Worm (Caenorhabditis elegans) whole organism, young adult: ENCODE measurements around the gene pdk-1.

Experiments
- B0261.1 ChIP-seq: sonication (generic microtip); optimal IDR thresholded peaks from 2 replicates; lab custom pipeline; 2016; ENCODE audit warnings: mild to moderate bottlenecking, missing genetic modification characterization, moderate library complexity, missing compliant biosample characterization
- C17E4.6 ChIP-seq: fragments of 200-800 bp; sonication (Bioruptor generic); IDR thresholded peaks from 2 replicates; pipeline ENCODE4 v1.3.6; 2022; ENCODE audit warnings: missing genetic modification reagents, missing genetic modification characterization, missing compliant biosample characterization
- F10E7.11 ChIP-seq: sonication (generic microtip); optimal IDR thresholded peaks from 2 replicates; lab custom pipeline; 2017; ENCODE audit warnings: mild to moderate bottlenecking, missing genetic modification characterization, moderate library complexity, missing compliant biosample characterization
- K11D2.4 ChIP-seq: fragments of 200-800 bp; sonication (Bioruptor generic); IDR thresholded peaks from 2 replicates; pipeline ENCODE4 v1.3.6; 2022; ENCODE audit warnings: missing genetic modification reagents, missing genetic modification characterization, missing compliant biosample characterization
- Y53F4B.3 ChIP-seq: fragments of 200-800 bp; sonication (Bioruptor generic); IDR thresholded peaks from 2 replicates; pipeline ENCODE4 v1.3.6; 2022; ENCODE audit warnings: missing genetic modification reagents, missing genetic modification characterization, missing compliant biosample characterization
- Y95B8A.8 ChIP-seq: fragments of 200-800 bp; sonication (Bioruptor generic); IDR thresholded peaks from 2 replicates; pipeline ENCODE4 v1.3.6; 2022; ENCODE audit warnings: missing genetic modification reagents, missing genetic modification characterization, missing compliant biosample characterization
- ZK185.1 ChIP-seq: sonication (generic microtip); optimal IDR thresholded peaks from 2 replicates; lab custom pipeline; 2016; ENCODE audit warnings: mild to moderate bottlenecking, missing genetic modification characterization, missing compliant biosample characterization; ENCODE audit not compliant: poor library complexity, severe bottlenecking
- akir-1 ChIP-seq: fragments of 200-800 bp; sonication (Bioruptor generic); optimal IDR thresholded peaks from 2 replicates; lab custom pipeline; 2018; ENCODE audit warnings: mild to moderate bottlenecking, missing genetic modification characterization, moderate library complexity, missing compliant biosample characterization
- atf-7 ChIP-seq: sonication (generic microtip); optimal IDR thresholded peaks from 2 replicates; lab custom pipeline; 2017; ENCODE audit warnings: mild to moderate bottlenecking, missing genetic modification characterization, missing compliant biosample characterization
- athp-1 ChIP-seq: sonication (generic microtip); optimal IDR thresholded peaks from 2 replicates; lab custom pipeline; 2017; ENCODE audit warnings: mild to moderate bottlenecking, missing genetic modification characterization, missing compliant biosample characterization
- attf-5 ChIP-seq: fragments of 200-800 bp; sonication (Bioruptor generic); optimal IDR thresholded peaks from 2 replicates; lab custom pipeline; 2018; ENCODE audit warnings: mild to moderate bottlenecking, missing genetic modification characterization, missing compliant biosample characterization
- cebp-1 ChIP-seq, 2 experiments: fragments of 200-800 bp in 1 of 2; sonication (Bioruptor generic) in 1 of 2; sonication (generic microtip) in 1 of 2; IDR thresholded peaks in 1 of 2; optimal IDR thresholded peaks in 1 of 2; 2 replicates each; pipeline versions ENCODE4 v1.3.6 to Lab custom; 2017 to 2022; ENCODE audit warnings: missing compliant biosample characterization in 2 of 2, missing genetic modification characterization in 2 of 2, mild to moderate bottlenecking in 1 of 2, missing genetic modification reagents in 1 of 2, moderate library complexity in 1 of 2
- ceh-40 ChIP-seq: fragments of 200-800 bp; sonication (Bioruptor generic); IDR thresholded peaks from 2 replicates; pipeline ENCODE4 v1.3.6; 2022; ENCODE audit warnings: missing genetic modification characterization, missing compliant biosample characterization
- chd-7 ChIP-seq: sonication (generic microtip); optimal IDR thresholded peaks from 2 replicates; lab custom pipeline; 2016; ENCODE audit warnings: mild to moderate bottlenecking, missing genetic modification characterization, moderate library complexity, missing compliant biosample characterization
- die-1 ChIP-seq: sonication (generic microtip); optimal IDR thresholded peaks from 2 replicates; lab custom pipeline; 2016; ENCODE audit warnings: missing genotype, mild to moderate bottlenecking, missing genetic modification characterization, missing compliant biosample characterization
- dox-1 ChIP-seq: fragments of 200-800 bp; sonication (Bioruptor generic); IDR thresholded peaks from 2 replicates; pipeline ENCODE4 v1.3.6; 2022; ENCODE audit warnings: missing genetic modification reagents, missing genetic modification characterization, missing compliant biosample characterization
- dpff-1 ChIP-seq: sonication (generic microtip); optimal IDR thresholded peaks from 2 replicates; lab custom pipeline; 2017; ENCODE audit warnings: mild to moderate bottlenecking, missing genetic modification characterization, missing compliant biosample characterization
- dpl-1 ChIP-seq: fragments of 150-350 bp; optimal IDR thresholded peaks from 2 replicates; lab custom pipeline; 2014; ENCODE audit warnings: missing biosample characterization, missing genetic modification reagents, missing genetic modification characterization
- egl-44 ChIP-seq: fragments of 200-800 bp; sonication (Bioruptor generic); IDR thresholded peaks from 2 replicates; pipeline ENCODE4 v1.3.6; 2022; ENCODE audit warnings: missing genetic modification reagents, missing genetic modification characterization, missing compliant biosample characterization
- fkh-3 ChIP-seq: sonication (generic microtip); optimal IDR thresholded peaks from 2 replicates; lab custom pipeline; 2016; ENCODE audit warnings: mild to moderate bottlenecking, missing genetic modification characterization, missing compliant biosample characterization
- gei-17 ChIP-seq: fragments of 200-800 bp; sonication (Bioruptor generic); optimal IDR thresholded peaks from 2 replicates; lab custom pipeline; 2018; ENCODE audit warnings: mild to moderate bottlenecking, missing genetic modification characterization, missing compliant biosample characterization
- him-1 ChIP-seq: sonication (generic microtip); optimal IDR thresholded peaks from 2 replicates; lab custom pipeline; 2016; ENCODE audit warnings: missing genotype, missing genetic modification reagents, missing genetic modification characterization, missing compliant biosample characterization
- let-526 ChIP-seq: fragments of 200-800 bp; sonication (Bioruptor generic); IDR thresholded peaks from 2 replicates; pipeline ENCODE4 v1.3.6; 2022; ENCODE audit warnings: missing genetic modification reagents, missing genetic modification characterization, missing compliant biosample characterization
- let-607 ChIP-seq, 2 experiments: fragments of 200-800 bp in 1 of 2; sonication (Bioruptor generic) in 1 of 2; sonication (generic microtip) in 1 of 2; optimal IDR thresholded peaks; 2 replicates each; lab custom pipeline; 2016 to 2018; ENCODE audit warnings: mild to moderate bottlenecking in 2 of 2, missing compliant biosample characterization in 2 of 2, missing genetic modification characterization in 2 of 2, moderate library complexity in 2 of 2, missing genotype in 1 of 2
- lin-35 ChIP-seq, 3 experiments: fragments of 150-350 bp in 2 of 3; sonication (generic microtip) in 1 of 3; optimal IDR thresholded peaks; 2 replicates each; lab custom pipeline; 2014 to 2018; ENCODE audit warnings: missing biosample characterization in 3 of 3, missing genetic modification characterization in 3 of 3, missing genetic modification reagents in 3 of 3
- lin-40 ChIP-seq: sonication (generic microtip); optimal IDR thresholded peaks from 2 replicates; lab custom pipeline; 2016; ENCODE audit warnings: missing genetic modification characterization, mild to moderate bottlenecking, missing compliant biosample characterization, missing genotype, missing genetic modification reagents
- lir-1 ChIP-seq: fragments of 200-800 bp; sonication (Bioruptor generic); conservative IDR thresholded peaks from 2 replicates; pipeline ENCODE4 v1.3.6; 2022; ENCODE audit warnings: missing genetic modification reagents, missing genetic modification characterization, missing compliant biosample characterization
- mcd-1 ChIP-seq: fragments of 200-800 bp; sonication (Bioruptor generic); IDR thresholded peaks from 2 replicates; pipeline ENCODE4 v1.3.6; 2022; ENCODE audit warnings: missing genetic modification reagents, missing genetic modification characterization, missing compliant biosample characterization
- mel-28 ChIP-seq: sonication (generic microtip); optimal IDR thresholded peaks from 2 replicates; lab custom pipeline; 2016; ENCODE audit warnings: borderline replicate concordance, mild to moderate bottlenecking, missing genetic modification characterization, missing compliant biosample characterization
- nhr-80 ChIP-seq: sonication (generic microtip); optimal IDR thresholded peaks from 2 replicates; lab custom pipeline; 2016; ENCODE audit warnings: missing genetic modification characterization, missing compliant biosample characterization
- somi-1 ChIP-seq: fragments of 200-800 bp; sonication (Bioruptor generic); optimal IDR thresholded peaks from 2 replicates; lab custom pipeline; 2018; ENCODE audit warnings: mild to moderate bottlenecking, missing genetic modification characterization, missing compliant biosample characterization
- tlf-1 ChIP-seq: fragments of 200-800 bp; sonication (Bioruptor generic); optimal IDR thresholded peaks from 2 replicates; lab custom pipeline; 2018; ENCODE audit warnings: mild to moderate bottlenecking, missing genetic modification characterization, missing compliant biosample characterization
- unc-62 ChIP-seq: fragments of 150-350 bp; optimal IDR thresholded peaks from 2 replicates; lab custom pipeline; 2014; ENCODE audit warnings: missing biosample characterization, missing genetic modification reagents, missing genetic modification characterization
- xnd-1 ChIP-seq: sonication (generic microtip); optimal IDR thresholded peaks from 2 replicates; lab custom pipeline; 2016; ENCODE audit warnings: missing genotype, missing genetic modification reagents, missing genetic modification characterization, missing compliant biosample characterization
- zfh-2 ChIP-seq: fragments of 200-800 bp; sonication (Bioruptor generic); conservative IDR thresholded peaks from 2 replicates; pipeline ENCODE4 v1.3.6; 2022; ENCODE audit warnings: missing genetic modification reagents, missing genetic modification characterization, missing compliant biosample characterization

Gene pdk-1

DNA sequence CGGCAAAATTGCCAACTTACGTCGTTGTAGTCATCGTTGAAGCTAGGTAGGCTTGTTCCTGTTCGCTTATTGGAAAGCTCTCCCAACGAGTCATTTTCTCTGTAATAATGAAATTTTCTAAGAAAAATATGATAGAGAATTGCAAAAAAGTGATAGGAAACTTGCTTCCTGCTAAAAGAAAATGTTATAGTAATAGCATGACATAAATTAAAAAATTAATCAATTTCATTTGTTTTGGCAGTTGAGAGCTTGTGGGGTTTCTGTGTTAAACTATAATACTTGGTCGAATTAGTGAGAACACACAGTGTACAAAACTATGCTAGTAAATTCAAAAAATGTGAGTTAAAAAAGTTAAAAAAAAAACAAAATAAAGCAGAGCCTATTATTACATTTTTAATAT lies 8.7 kb downstream of the pdk-1 start, which contains the start of gene F21E9.2:
Gene F21E9.2, minus strand, starts transcription at position 101 of the 400 bp plus-strand sequence.
- TF ChIP-seq athp-1 (no peak), egl-44 (GFP tag; lab: Robert Waterston, UW) (no peak), ceh-40 (no peak), B0261.1 (tag; lab: Kevin White, UChicago) (no peak), him-1 (tag; lab: Kevin White, UChicago) (no peak), C17E4.6 (no peak), akir-1 (no peak), lin-35 (GFP tag; optimal IDR thresholded peaks at IDR 0.05; lab: Kevin White, UChicago) (no peak), somi-1 (GFP tag; lab: Kevin White, UChicago) (no peak), dpl-1 (GFP tag; lab: Kevin White, UChicago) (no peak), fkh-3 (no peak), F10E7.11 (tag; lab: Kevin White, UChicago) (no peak), zfh-2 (GFP tag; lab: Robert Waterston, UW) (no peak)

DNA sequence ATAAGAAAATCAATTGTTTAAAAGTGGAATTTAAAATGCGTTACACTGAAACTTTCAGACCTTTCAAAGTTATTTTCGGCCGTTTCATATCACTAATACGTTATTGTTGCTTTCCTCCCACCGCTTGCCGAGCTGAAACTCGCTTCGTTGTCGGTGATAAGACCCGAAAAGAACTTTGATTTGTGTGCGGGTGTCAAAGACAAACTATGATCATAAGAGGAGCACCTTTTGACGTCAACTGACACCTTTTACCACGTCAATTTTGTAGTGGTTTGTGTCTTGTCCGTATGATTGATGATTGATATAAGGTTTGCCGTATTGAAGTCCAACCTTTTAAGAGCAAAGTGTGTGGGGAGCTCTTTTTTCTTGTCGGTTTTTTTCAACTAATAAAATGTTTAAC lies 15.9 kb downstream of the pdk-1 start, which contains the start of gene ttr-37:
Gene ttr-37, minus strand, starts transcription at position 167 of the 400 bp plus-strand sequence.
- TF ChIP-seq Y95B8A.8 (GFP tag; lab: Robert Waterston, UW) = 0 out of 2 replicates have a peak, but pooled peaks have one; percentile 52
- peak; percentile 75 for TF ChIP-seq unc-62 (GFP tag; lab: Kevin White, UChicago)
- TF ChIP-seq lir-1 (GFP tag; lab: Robert Waterston, UW) = 0 out of 2 replicates have a peak, but pooled peaks have one; percentile 21
- TF ChIP-seq chd-7 = peak; percentile 53
- TF ChIP-seq dox-1 (GFP tag; lab: Robert Waterston, UW) = peak; percentile 32; the same call in 1 of the 2 replicates
- TF ChIP-seq die-1 (tag; lab: Kevin White, UChicago) = no peak
- TF ChIP-seq Y53F4B.3 (GFP tag; lab: Robert Waterston, UW) = no peak
- TF ChIP-seq let-526 (GFP tag; lab: Robert Waterston, UW) = 0 out of 2 replicates have a peak, but pooled peaks have one; percentile 36
- TF ChIP-seq attf-5 = no peak
- TF ChIP-seq dpff-1 = no peak
- peak; percentile 57 to 72 for TF ChIP-seq let-607 (tag; optimal IDR thresholded peaks at IDR 0.05; lab: Kevin White, UChicago)
- TF ChIP-seq tlf-1 = peak; percentile 56
- peak; percentile 83 for TF ChIP-seq nhr-80 (tag; lab: Kevin White, UChicago)
- TF ChIP-seq cebp-1 (GFP tag; IDR thresholded peaks at IDR 0.05; lab: Robert Waterston, UW) = 0 out of 2 replicates have a peak, but pooled peaks have one; percentile 25
- TF ChIP-seq cebp-1 (tag; optimal IDR thresholded peaks at IDR 0.05; lab: Kevin White, UChicago) = peak; percentile 10
- TF ChIP-seq atf-7 = peak; percentile 38
- TF ChIP-seq, all 124 proteins: peak for 11

DNA sequence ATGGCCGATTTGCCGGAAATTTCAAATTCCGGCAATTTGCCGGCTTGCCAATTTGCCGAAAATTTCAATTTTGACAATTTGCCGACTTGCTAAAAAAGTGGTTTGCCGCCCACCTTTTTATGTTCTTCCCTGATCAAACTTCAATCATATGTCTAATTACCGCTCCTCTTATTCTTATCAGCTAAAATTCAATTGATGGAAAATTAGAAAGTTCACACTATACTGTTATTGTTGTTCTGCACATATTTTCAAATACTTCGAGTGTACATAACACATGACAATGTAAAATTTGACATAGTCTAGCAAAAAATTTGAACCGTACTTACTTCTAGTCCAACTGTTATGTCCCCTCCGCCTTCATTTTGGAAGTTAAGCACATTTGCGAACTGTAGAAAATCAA lies 16.7 kb downstream of the pdk-1 start:
- TF ChIP-seq mel-28 (tag; lab: Kevin White, UChicago) = no peak
- peak; percentile 52 for TF ChIP-seq nhr-80 (tag; lab: Kevin White, UChicago)

DNA sequence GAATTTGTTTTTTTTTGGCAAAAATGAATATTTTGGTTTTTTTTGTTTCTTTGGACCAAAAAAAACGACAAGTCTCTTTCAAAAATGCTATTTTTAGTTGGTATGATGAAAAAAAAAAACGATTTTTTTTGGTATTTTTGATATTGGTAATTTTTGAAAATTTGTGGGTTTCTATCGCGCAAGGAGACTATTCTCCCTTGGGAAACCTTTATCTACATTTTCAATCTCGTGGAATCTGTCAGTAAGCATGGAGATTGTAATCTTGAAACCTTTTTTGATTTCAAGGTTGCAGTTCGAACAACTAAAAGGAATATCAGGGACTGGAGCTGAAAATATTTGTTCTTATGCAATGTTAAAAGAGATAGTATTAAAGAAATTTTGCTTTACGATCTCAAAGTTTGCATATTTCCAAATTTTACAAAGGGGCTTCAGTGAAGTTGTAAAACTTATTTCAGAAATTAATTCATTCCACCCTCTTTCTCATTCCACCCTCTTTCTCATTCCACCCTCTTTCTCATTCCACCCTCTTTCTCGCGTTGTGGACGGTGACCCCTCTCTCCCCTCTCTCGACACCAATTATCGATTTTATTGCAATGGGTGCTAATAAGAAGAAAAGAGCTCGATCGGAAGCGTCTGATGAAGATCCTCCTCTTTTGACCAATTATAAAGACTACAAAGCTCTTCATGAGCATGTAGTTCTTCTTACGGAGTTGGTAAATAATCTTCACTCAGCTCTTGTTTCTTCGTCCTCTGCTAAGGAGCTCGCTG lies 17.9 kb downstream of the pdk-1 start:
- TF ChIP-seq lin-40 (tag; lab: Kevin White, UChicago) (peak; percentile 67), gei-17 (GFP tag; lab: Kevin White, UChicago) (peak; percentile 77), K11D2.4 (GFP tag; lab: Robert Waterston, UW) (0 out of 2 replicates have a peak, but pooled peaks have one; percentile 13), akir-1 (no peak), mcd-1 (no peak), xnd-1 (tag; lab: Kevin White, UChicago) (no peak), ZK185.1 (peak; percentile 29), mel-28 (tag; lab: Kevin White, UChicago) (no peak)
- TF ChIP-seq, all 124 proteins: peak for 4
